Worm (Caenorhabditis elegans): ENCODE results near the gene ZK938.10.

- TF ChIP-seq tbx-2 (tag; optimal IDR thresholded peaks at IDR 0.05) (no peak), dsc-1 (tag; optimal IDR thresholded peaks at IDR 0.05) (no peak), skn-1 (tag; optimal IDR thresholded peaks at IDR 0.05) (no peak), egl-27 (tag; optimal IDR thresholded peaks at IDR 0.05) (no peak), zip-4 (GFP tag; optimal IDR thresholded peaks at IDR 0.05) (no peak), mef-2 (tag; optimal IDR thresholded peaks at IDR 0.05) (no peak), nhr-76 (tag; optimal IDR thresholded peaks at IDR 0.05) (no peak), lsy-2 (tag; optimal IDR thresholded peaks at IDR 0.05) (no peak), dpl-1 (GFP tag; optimal IDR thresholded peaks at IDR 0.05) (no peak), nhr-20 (tag; optimal IDR thresholded peaks at IDR 0.05) (no peak), aly-2 (tag; optimal IDR thresholded peaks at IDR 0.05) (no peak), C04F5.9 (tag; optimal IDR thresholded peaks at IDR 0.05) (no peak), aha-1 (tag; optimal IDR thresholded peaks at IDR 0.05) (no peak), ces-1 (GFP tag; optimal IDR thresholded peaks at IDR 0.05) (no peak)
Measured at ce11 chrII:9826946-9827345, 23.9 kb downstream of the ZK938.10 start.

Measured in whole organism, L1 larva.